Fruit fly (Drosophila melanogaster) whole organism, embryonic: ENCODE data around the gene CG10274.

Experiments
- Abd-B ChIP-seq: fragments of 200-800 bp; sonication (Bioruptor generic); optimal IDR thresholded peaks from 2 replicates; lab custom pipeline; 2018; ENCODE audit warnings: missing biosample characterization, mild to moderate bottlenecking, missing genetic modification characterization, moderate library complexity
- Awh ChIP-seq: fragments of 200-800 bp; sonication (Bioruptor generic); IDR thresholded peaks from 2 replicates; pipeline ENCODE4, ENCODE4 v1.3.6; 2022; ENCODE audit warnings: missing biosample characterization, missing genetic modification characterization
- B-H1 ChIP-seq: fragments of 200-800 bp; sonication (Bioruptor generic); IDR thresholded peaks from 3 replicates; pipeline ENCODE4 v1.3.6; 2022; ENCODE audit warnings: missing biosample characterization, missing genetic modification characterization
- Bdp1 ChIP-seq: fragments of 200-800 bp; sonication (Bioruptor generic); optimal IDR thresholded peaks from 3 replicates; lab custom pipeline; 2016; ENCODE audit warnings: missing biosample characterization, missing genetic modification characterization
- Bteb2 ChIP-seq: fragments of 200-800 bp; sonication (Bioruptor generic); optimal IDR thresholded peaks from 2 replicates; lab custom pipeline; 2016; ENCODE audit warnings: missing biosample characterization, missing genetic modification characterization
- CG10267 ChIP-seq: fragments of 200-800 bp; sonication (Bioruptor generic); optimal IDR thresholded peaks from 2 replicates; lab custom pipeline; 2018; ENCODE audit warnings: missing biosample characterization, mild to moderate bottlenecking, missing genetic modification characterization, moderate library complexity
- CG10274 ChIP-seq: fragments of 200-800 bp; sonication (Bioruptor generic); optimal IDR thresholded peaks from 3 replicates; lab custom pipeline; 2017; ENCODE audit warnings: missing biosample characterization, mild to moderate bottlenecking, missing genetic modification characterization
- CG10321 ChIP-seq: fragments of 200-800 bp; sonication (Bioruptor generic); IDR thresholded peaks from 2 replicates; pipeline ENCODE4 v1.3.6; 2022; ENCODE audit warnings: missing biosample characterization, missing genetic modification characterization
- CG10366 ChIP-seq: fragments of 200-800 bp; sonication (Bioruptor generic); IDR thresholded peaks from 2 replicates; pipeline ENCODE4 v1.3.6; 2022; ENCODE audit warnings: missing biosample characterization, missing genetic modification characterization
- CG10565 ChIP-seq: fragments of 200-800 bp; sonication (Bioruptor generic); optimal IDR thresholded peaks from 3 replicates; lab custom pipeline; 2016; ENCODE audit warnings: missing biosample characterization, mild to moderate bottlenecking, missing genetic modification characterization
- CG10979 ChIP-seq: fragments of 200-800 bp; sonication (Bioruptor generic); optimal IDR thresholded peaks from 2 replicates; lab custom pipeline; 2018; ENCODE audit warnings: missing biosample characterization, mild to moderate bottlenecking, missing genetic modification characterization, moderate library complexity
- CG11723 ChIP-seq: fragments of 200-800 bp; sonication (Bioruptor generic); optimal IDR thresholded peaks from 2 replicates; lab custom pipeline; 2017; ENCODE audit warnings: missing biosample characterization, mild to moderate bottlenecking, missing genetic modification characterization
- CG12104 ChIP-seq: fragments of 200-800 bp; sonication (Bioruptor generic); optimal IDR thresholded peaks from 3 replicates; lab custom pipeline; 2016; ENCODE audit warnings: missing biosample characterization, missing genetic modification characterization
- CG13424 ChIP-seq: fragments of 200-800 bp; sonication (Bioruptor generic); optimal IDR thresholded peaks from 2 replicates; lab custom pipeline; 2019; ENCODE audit warnings: missing biosample characterization, mild to moderate bottlenecking, missing genetic modification characterization, moderate library complexity
- CG13624 ChIP-seq: fragments of 200-800 bp; sonication (Bioruptor generic); optimal IDR thresholded peaks from 2 replicates; lab custom pipeline; 2016; ENCODE audit warnings: missing biosample characterization, missing genetic modification characterization
- CG14050 ChIP-seq: fragments of 200-800 bp; sonication (Bioruptor generic); IDR thresholded peaks from 3 replicates; pipeline ENCODE4 v1.3.6; 2022; ENCODE audit warnings: missing biosample characterization, missing genetic modification characterization
- CG14441 ChIP-seq: fragments of 200-800 bp; sonication (Bioruptor generic); IDR thresholded peaks from 2 replicates; pipeline ENCODE4 v1.3.6; 2022; ENCODE audit warnings: missing biosample characterization, missing genetic modification characterization
- CG15514 ChIP-seq: fragments of 200-800 bp; sonication (Bioruptor generic); optimal IDR thresholded peaks from 3 replicates; lab custom pipeline; 2017; ENCODE audit warnings: missing biosample characterization, missing genetic modification characterization, mild to moderate bottlenecking, moderate library complexity, missing genetic modification reagents
- CG2120 ChIP-seq: fragments of 200-800 bp; sonication (Bioruptor generic); optimal IDR thresholded peaks from 3 replicates; lab custom pipeline; 2016; ENCODE audit warnings: missing biosample characterization, missing genetic modification characterization
- CG32532 ChIP-seq: fragments of 200-800 bp; sonication (Bioruptor generic); IDR thresholded peaks from 2 replicates; pipeline ENCODE4 v1.3.6; 2022; ENCODE audit warnings: missing biosample characterization, missing genetic modification characterization
- CG3407 ChIP-seq: fragments of 200-800 bp; sonication (Bioruptor generic); optimal IDR thresholded peaks from 2 replicates; lab custom pipeline; 2018; ENCODE audit warnings: missing biosample characterization, mild to moderate bottlenecking, missing genetic modification characterization
- CG3995 ChIP-seq: fragments of 200-800 bp; sonication (Bioruptor generic); optimal IDR thresholded peaks from 3 replicates; lab custom pipeline; 2016; ENCODE audit warnings: missing biosample characterization, missing genetic modification characterization
- CG4404 ChIP-seq: fragments of 200-800 bp; sonication (Bioruptor generic); IDR thresholded peaks from 2 replicates; pipeline ENCODE4 v1.3.6; 2022; ENCODE audit warnings: missing biosample characterization, missing genetic modification characterization
- CG8359 ChIP-seq: fragments of 200-800 bp; sonication (Bioruptor generic); optimal IDR thresholded peaks from 2 replicates; lab custom pipeline; 2017; ENCODE audit warnings: missing biosample characterization, mild to moderate bottlenecking, missing genetic modification characterization, borderline replicate concordance
- CoRest ChIP-seq: fragments of 200-800 bp; sonication (Bioruptor generic); optimal IDR thresholded peaks from 3 replicates; lab custom pipeline; 2018; ENCODE audit warnings: missing biosample characterization, mild to moderate bottlenecking, missing genetic modification characterization, moderate library complexity
- HHEX ChIP-seq: fragments of 200-800 bp; sonication (Bioruptor generic); optimal IDR thresholded peaks from 3 replicates; lab custom pipeline; 2017; ENCODE audit warnings: missing biosample characterization, mild to moderate bottlenecking, missing genetic modification characterization, missing genetic modification reagents
- Hmx ChIP-seq: fragments of 200-800 bp; sonication (Bioruptor generic); optimal IDR thresholded peaks from 2 replicates; lab custom pipeline; 2016; ENCODE audit warnings: missing biosample characterization, missing genetic modification characterization
- Lhr ChIP-seq: fragments of 200-800 bp; sonication (Bioruptor generic); optimal IDR thresholded peaks from 3 replicates; lab custom pipeline; 2017; ENCODE audit warnings: mild to moderate bottlenecking, missing biosample characterization, missing genetic modification reagents, missing genetic modification characterization
- MBD-R2 ChIP-seq: fragments of 200-800 bp; sonication (Bioruptor generic); IDR thresholded peaks from 2 replicates; pipeline ENCODE4 v1.3.6; 2022; ENCODE audit warnings: missing biosample characterization, missing genetic modification characterization
- Poxn ChIP-seq: fragments of 200-800 bp; sonication (Bioruptor generic); IDR thresholded peaks from 2 replicates; pipeline ENCODE4 v1.3.6; 2022; ENCODE audit warnings: missing biosample characterization, missing genetic modification characterization
- al ChIP-seq: fragments of 200-800 bp; sonication (Bioruptor generic); IDR thresholded peaks from 2 replicates; pipeline ENCODE4 v1.3.6; 2022; ENCODE audit warnings: missing biosample characterization, missing genetic modification characterization
- aop ChIP-seq: fragments of 200-800 bp; sonication (Bioruptor generic); IDR thresholded peaks from 2 replicates; pipeline ENCODE4 v1.3.6; 2022; ENCODE audit warnings: missing biosample characterization, missing genetic modification characterization
- ara ChIP-seq: fragments of 200-800 bp; sonication (Bioruptor generic); IDR thresholded peaks from 2 replicates; pipeline ENCODE4 v1.3.6; 2022; ENCODE audit warnings: missing biosample characterization, missing genetic modification characterization
- ash1 ChIP-seq: fragments of 200-800 bp; sonication (Bioruptor generic); optimal IDR thresholded peaks from 2 replicates; lab custom pipeline; 2018; ENCODE audit warnings: missing biosample characterization, mild to moderate bottlenecking, missing genetic modification characterization
- br ChIP-seq: fragments of >200 bp; optimal IDR thresholded peaks from 2 replicates; lab custom pipeline; 2017
- cg ChIP-seq: fragments of 200-800 bp; sonication (Bioruptor generic); optimal IDR thresholded peaks from 3 replicates; lab custom pipeline; 2019; ENCODE audit warnings: missing biosample characterization, mild to moderate bottlenecking, missing genetic modification characterization, moderate library complexity
- chn ChIP-seq: fragments of 200-800 bp; sonication (Bioruptor generic); optimal IDR thresholded peaks from 2 replicates; lab custom pipeline; 2016; ENCODE audit warnings: missing biosample characterization, missing genetic modification characterization
- dmrt11E ChIP-seq: fragments of 200-800 bp; sonication (Bioruptor generic); optimal IDR thresholded peaks from 3 replicates; lab custom pipeline; 2018; ENCODE audit warnings: missing biosample characterization, mild to moderate bottlenecking, missing genetic modification characterization, moderate library complexity
- dpn ChIP-seq, 2 experiments: fragments of 200-800 bp; sonication (Bioruptor generic); optimal IDR thresholded peaks; 3 replicates each; lab custom pipeline; 2016; ENCODE audit warnings: missing biosample characterization in 2 of 2, missing genetic modification characterization in 2 of 2
- fu2 ChIP-seq: fragments of 200-800 bp; sonication (Bioruptor generic); optimal IDR thresholded peaks from 2 replicates; lab custom pipeline; 2016; ENCODE audit warnings: missing biosample characterization, missing genetic modification characterization
- grau ChIP-seq: fragments of 200-800 bp; optimal IDR thresholded peaks from 3 replicates; lab custom pipeline; 2019; ENCODE audit warnings: missing biosample characterization, mild to moderate bottlenecking, missing genetic modification characterization, moderate library complexity
- her ChIP-seq: fragments of 200-800 bp; sonication (Bioruptor generic); optimal IDR thresholded peaks from 2 replicates; lab custom pipeline; 2016; ENCODE audit warnings: missing biosample characterization, missing genetic modification characterization
- maf-S ChIP-seq: fragments of 200-800 bp; sonication (Bioruptor generic); optimal IDR thresholded peaks from 2 replicates; lab custom pipeline; 2016; ENCODE audit warnings: missing biosample characterization, missing genetic modification characterization
- nerfin-1 ChIP-seq: fragments of 200-800 bp; sonication (Bioruptor generic); optimal IDR thresholded peaks from 3 replicates; lab custom pipeline; 2019; ENCODE audit warnings: missing biosample characterization, mild to moderate bottlenecking, missing genetic modification characterization, moderate library complexity
- onecut ChIP-seq: fragments of 200-800 bp; sonication (Bioruptor generic); IDR thresholded peaks from 2 replicates; pipeline ENCODE4 v1.3.6; 2022; ENCODE audit warnings: missing biosample characterization, missing genetic modification characterization
- otp ChIP-seq: fragments of 200-800 bp; sonication (Bioruptor generic); IDR thresholded peaks from 3 replicates; pipeline ENCODE4, ENCODE4 v1.3.6; 2022; ENCODE audit warnings: missing biosample characterization, missing genetic modification characterization
- prd ChIP-seq, 3 experiments: fragments of >200 bp in 2 of 3; fragments of 200-800 bp in 1 of 3; sonication (Bioruptor generic) in 1 of 3; optimal IDR thresholded peaks in 2 of 3; IDR thresholded peaks in 1 of 3; 2 replicates in 2 of 3; 3 replicates in 1 of 3; pipeline versions ENCODE4 v1.3.6 to Lab custom; 2017 to 2022; ENCODE audit warnings: missing biosample characterization in 1 of 3, missing genetic modification characterization in 1 of 3
- ro ChIP-seq: fragments of 200-800 bp; sonication (Bioruptor generic); IDR thresholded peaks from 2 replicates; pipeline ENCODE4 v1.3.6; 2022; ENCODE audit warnings: missing biosample characterization, missing genetic modification characterization
- sens ChIP-seq: fragments of 200-800 bp; sonication (Bioruptor generic); peaks from one replicate; lab custom pipeline; 2016; ENCODE audit warnings: missing biosample characterization, missing genetic modification characterization
- slp2 ChIP-seq: fragments of 200-800 bp; sonication (Bioruptor generic); optimal IDR thresholded peaks from 2 replicates; lab custom pipeline; 2016; ENCODE audit warnings: missing biosample characterization, missing genetic modification characterization
- sqz ChIP-seq: fragments of 200-800 bp; sonication (Bioruptor generic); optimal IDR thresholded peaks from 3 replicates; lab custom pipeline; 2018; ENCODE audit warnings: missing biosample characterization, mild to moderate bottlenecking, missing genetic modification characterization
- tap ChIP-seq: fragments of 200-800 bp; optimal IDR thresholded peaks from 3 replicates; lab custom pipeline; 2019; ENCODE audit warnings: missing biosample characterization, mild to moderate bottlenecking, missing genetic modification characterization, moderate library complexity
- tx ChIP-seq: fragments of 200-800 bp; sonication (Bioruptor generic); optimal IDR thresholded peaks from 2 replicates; lab custom pipeline; 2016; ENCODE audit warnings: missing biosample characterization, missing genetic modification characterization

Gene CG10274

dm6 chr3L:6217806-6218205 lies 36.2 kb upstream of the CG10274 start, which contains the start of gene LanA (continued):
- TF ChIP-seq CG8359 (no peak), CG10565 (GFP tag; lab: Kevin White, UChicago) (no peak), aop (peak; percentile 76; the same call in 1 of the 2 replicates), CG14050 (no peak), HHEX (no peak), Hmx (GFP tag; lab: Kevin White, UChicago) (no peak), CG32532 (peak; percentile 27; the same call in 1 of the 2 replicates), ro (GFP tag; lab: Robert Waterston, UW) (no peak), CG13624 (GFP tag; lab: Kevin White, UChicago) (no peak), Poxn (GFP tag; lab: Robert Waterston, UW) (no peak), Awh (GFP tag; lab: Robert Waterston, UW) (peak; percentile 27; the same call in 1 of the 2 replicates), dmrt11E (tag; lab: Kevin White, UChicago) (no peak), al (GFP tag; lab: Robert Waterston, UW) (no peak; the same call in 1 of the 2 replicates), br (no peak), CG10274 (GFP tag; lab: Kevin White, UChicago) (no peak), CG2120 (GFP tag; lab: Kevin White, UChicago) (no peak), fu2 (no peak), CG15514 (no peak), slp2 (no peak), dpn (GFP tag; optimal IDR thresholded peaks at IDR 0.05; lab: Kevin White, UChicago) (no peak), ash1 (no peak), Lhr (GFP tag; lab: Kevin White, UChicago) (no peak)

- TF ChIP-seq Bteb2 (GFP tag; lab: Kevin White, UChicago): peak; percentile 4
- no peak for TF ChIP-seq prd (optimal IDR thresholded peaks at IDR 0.05; lab: Kevin White, UChicago)
- peak; percentile 64; the same call in 2 of the 3 replicates for TF ChIP-seq prd (GFP tag; IDR thresholded peaks at IDR 0.05; lab: Robert Waterston, UW)
- peak; percentile 77 for TF ChIP-seq grau (tag; lab: Kevin White, UChicago)
- TF ChIP-seq CoRest (tag; lab: Kevin White, UChicago): peak; percentile 72
- TF ChIP-seq CG4404: peak; percentile 53
- no peak for TF ChIP-seq maf-S
- no peak for TF ChIP-seq MBD-R2 (GFP tag; lab: Robert Waterston, UW)
- TF ChIP-seq CG3407 (GFP tag; lab: Kevin White, UChicago): peak; percentile 29
- TF ChIP-seq sens: peak; percentile 94
- peak; percentile 45 for TF ChIP-seq chn (GFP tag; lab: Kevin White, UChicago)
- TF ChIP-seq cg: no peak
- peak; percentile 78 for TF ChIP-seq tap (tag; lab: Kevin White, UChicago)
- TF ChIP-seq tx (GFP tag; lab: Kevin White, UChicago): no peak
- TF ChIP-seq CG14441 (GFP tag; lab: Robert Waterston, UW): peak; percentile 46; the same call in 1 of the 2 replicates
- TF ChIP-seq CG13424 (tag; lab: Kevin White, UChicago): peak; percentile 71
- TF ChIP-seq CG11723 (GFP tag; lab: Kevin White, UChicago): peak; percentile 17
- 0 out of 3 replicates have a peak, but pooled peaks have one; percentile 16 for TF ChIP-seq otp (GFP tag; lab: Robert Waterston, UW)
- TF ChIP-seq B-H1: no peak
- TF ChIP-seq CG10366: peak; percentile 71
- TF ChIP-seq CG12104 (GFP tag; lab: Kevin White, UChicago): peak; percentile 37
- TF ChIP-seq sqz: no peak
- peak; percentile 80 for TF ChIP-seq CG10267 (tag; lab: Kevin White, UChicago)
- TF ChIP-seq her (GFP tag; lab: Kevin White, UChicago): no peak
- peak; percentile 42 for TF ChIP-seq Abd-B
- TF ChIP-seq CG10321 (GFP tag; lab: Robert Waterston, UW): peak; percentile 16; the same call in 1 of the 2 replicates
- peak; percentile 81 for TF ChIP-seq ara
- peak; percentile 89 for TF ChIP-seq CG10979 (tag; lab: Kevin White, UChicago)
- TF ChIP-seq onecut (GFP tag; lab: Robert Waterston, UW): peak; percentile 45
- no peak for TF ChIP-seq CG3995
- peak; percentile 39 for TF ChIP-seq nerfin-1 (tag; lab: Kevin White, UChicago)
- TF ChIP-seq Bdp1 (GFP tag; lab: Kevin White, UChicago): no peak
Observed at dm6 chr3L:6217212-6217611, 35.6 kb upstream of the CG10274 start.
